Fruit fly (Drosophila melanogaster) S2 (cell line): ENCODE data around the gene Rhp.
"Not testable (repeated sequence)": the region's sequence is repeated elsewhere in the genome, so short reads cannot be mapped to it uniquely, and the experiment has no call there.

ENCODE experiments used
- CG8478 ChIP-seq: fragments of >200 bp; optimal IDR thresholded peaks from 2 replicates; lab custom pipeline; 2018
- CTCF ChIP-seq, 2 experiments: fragments of >200 bp; optimal IDR thresholded peaks; 2 replicates each; lab custom pipeline; 2018

Gene Rhp

dm6 chrX:15766395-15766866, 22.3 kb upstream of the Rhp start, which contains the start of gene CG8952:
CG8952 (minus strand) TSS chrX:15766445.
- TF ChIP-seq CTCF (optimal IDR thresholded peaks at IDR 0.05; lab: Kevin White, UChicago) = no peak

- no peak for TF ChIP-seq CTCF (optimal IDR thresholded peaks at IDR 0.05; lab: Kevin White, UChicago)
- TF ChIP-seq CG8478 (lab: Kevin White, UChicago) = no peak
Observed at dm6 chrX:15769457-15769856, 19.2 kb upstream of the Rhp start, which contains the start of gene CG33172. CG33172 (plus strand) TSS chrX:15769664.

- no peak for TF ChIP-seq CTCF (optimal IDR thresholded peaks at IDR 0.05; lab: Kevin White, UChicago)
- no peak for TF ChIP-seq CG8478 (lab: Kevin White, UChicago)
Observed at dm6 chrX:15772663-15773062, 16.0 kb upstream of the Rhp start, which contains the start of gene CG43672. CG43672 (plus strand) TSS chrX:15772963.

dm6 chrX:15778846-15779245, 9.9 kb upstream of the Rhp start, which contains the start of gene CG43673:
CG43673 (plus strand) TSS chrX:15779146.
- no peak for TF ChIP-seq CTCF (optimal IDR thresholded peaks at IDR 0.05; lab: Kevin White, UChicago)
- no peak for TF ChIP-seq CG8478 (lab: Kevin White, UChicago)

- no peak for TF ChIP-seq CTCF (optimal IDR thresholded peaks at IDR 0.05; lab: Kevin White, UChicago)
- TF ChIP-seq CG8478 (lab: Kevin White, UChicago) = no peak
Observed at dm6 chrX:15783610-15784009, 5.1 kb upstream of the Rhp start, which contains the start of gene Efhc1.1. Efhc1.1 (minus strand) TSS chrX:15783710.

dm6 chrX:15785429-15786239, 3.1 kb upstream of the Rhp start, which contains the start of the genes Paf-AHalpha and mRpS30:
Paf-AHalpha (minus strand) TSS chrX:15785583.
mRpS30 (plus strand) TSS chrX:15786047.
- TF ChIP-seq CTCF (optimal IDR thresholded peaks at IDR 0.05; lab: Kevin White, UChicago) (no peak), CG8478 (lab: Kevin White, UChicago) (no peak)

dm6 chrX:15786242-15786641, 2.5 kb upstream of the Rhp start:
- TF ChIP-seq CG8478 (lab: Kevin White, UChicago) (no peak), CTCF (optimal IDR thresholded peaks at IDR 0.05; lab: Kevin White, UChicago) (no peak)

dm6 chrX:15795951-15796443, 7.3 kb downstream of the Rhp start, which contains the start of gene sordd1:
sordd1 (minus strand) TSS chrX:15796028.
- not testable (repeated sequence) for TF ChIP-seq CTCF (optimal IDR thresholded peaks at IDR 0.05; lab: Kevin White, UChicago); CG8478 (lab: Kevin White, UChicago)

dm6 chrX:15799085-15799557, 10.4 kb downstream of the Rhp start, which contains the start of the genes sordd2 and CG15602:
sordd2 (minus strand) TSS chrX:15799162.
CG15602 (plus strand) TSS chrX:15799426.
- not testable (repeated sequence) for TF ChIP-seq CG8478 (lab: Kevin White, UChicago); CTCF (optimal IDR thresholded peaks at IDR 0.05; lab: Kevin White, UChicago)

- TF ChIP-seq CTCF (optimal IDR thresholded peaks at IDR 0.05; lab: Kevin White, UChicago) = no peak
- no peak for TF ChIP-seq CG8478 (lab: Kevin White, UChicago)
Observed at dm6 chrX:15802880-15803650, 14.4 kb downstream of the Rhp start.

dm6 chrX:15803764-15804563, 15.3 kb downstream of the Rhp start, which contains the start of the genes PGRP-LE and sd:
PGRP-LE (minus strand) TSS chrX:15803880.
sd (plus strand) TSS chrX:15804370.
- TF ChIP-seq CTCF (optimal IDR thresholded peaks at IDR 0.05; lab: Kevin White, UChicago) (no peak), CG8478 (lab: Kevin White, UChicago) (no peak)

- TF ChIP-seq CTCF (optimal IDR thresholded peaks at IDR 0.05; lab: Kevin White, UChicago) = no peak
- TF ChIP-seq CG8478 (lab: Kevin White, UChicago) = no peak
Observed at dm6 chrX:15804790-15805189, 16.1 kb downstream of the Rhp start.

- TF ChIP-seq CTCF (optimal IDR thresholded peaks at IDR 0.05; lab: Kevin White, UChicago) (no peak), CG8478 (lab: Kevin White, UChicago) (no peak)
Observed at dm6 chrX:15805523-15805922, 16.8 kb downstream of the Rhp start.
